Fruit fly (Drosophila melanogaster) whole organism, embryonic: ENCODE results near the gene BBS1.
A peak's percentile ranks its signal among the peaks of the same experiment; 100 is the strongest.

Source experiments
- C15 ChIP-seq: fragments of 200-800 bp; sonication (Bioruptor generic); IDR thresholded peaks from 3 replicates; pipeline ENCODE4 v1.3.6; 2022; ENCODE audit warnings: missing biosample characterization, missing genetic modification characterization
- CG10366 ChIP-seq: fragments of 200-800 bp; sonication (Bioruptor generic); IDR thresholded peaks from 2 replicates; pipeline ENCODE4 v1.3.6; 2022; ENCODE audit warnings: missing biosample characterization, missing genetic modification characterization
- CG11723 ChIP-seq: fragments of 200-800 bp; sonication (Bioruptor generic); optimal IDR thresholded peaks from 2 replicates; lab custom pipeline; 2017; ENCODE audit warnings: missing biosample characterization, mild to moderate bottlenecking, missing genetic modification characterization
- CG15269 ChIP-seq: fragments of 200-800 bp; sonication (Bioruptor generic); optimal IDR thresholded peaks from 2 replicates; lab custom pipeline; 2018; ENCODE audit warnings: missing biosample characterization, mild to moderate bottlenecking, missing genetic modification characterization, moderate library complexity
- CG15514 ChIP-seq: fragments of 200-800 bp; sonication (Bioruptor generic); optimal IDR thresholded peaks from 3 replicates; lab custom pipeline; 2017; ENCODE audit warnings: missing biosample characterization, missing genetic modification characterization, mild to moderate bottlenecking, moderate library complexity, missing genetic modification reagents
- CG16815 ChIP-seq: fragments of 200-800 bp; sonication (Bioruptor generic); optimal IDR thresholded peaks from 3 replicates; lab custom pipeline; 2017; ENCODE audit warnings: missing biosample characterization, mild to moderate bottlenecking, missing genetic modification characterization
- CG33213 ChIP-seq: fragments of 200-800 bp; sonication (Bioruptor generic); optimal IDR thresholded peaks from 3 replicates; lab custom pipeline; 2016; ENCODE audit warnings: missing biosample characterization, missing genetic modification characterization
- CG3838 ChIP-seq: fragments of 200-800 bp; sonication (Bioruptor generic); optimal IDR thresholded peaks from 3 replicates; lab custom pipeline; 2016; ENCODE audit warnings: missing biosample characterization, missing genetic modification characterization
- CG3995 ChIP-seq: fragments of 200-800 bp; sonication (Bioruptor generic); optimal IDR thresholded peaks from 3 replicates; lab custom pipeline; 2016; ENCODE audit warnings: missing biosample characterization, missing genetic modification characterization
- CG6254 ChIP-seq: fragments of 200-800 bp; sonication (Bioruptor generic); optimal IDR thresholded peaks from 3 replicates; lab custom pipeline; 2017; ENCODE audit warnings: mild to moderate bottlenecking, missing biosample characterization, missing genetic modification reagents, missing genetic modification characterization
- CG6654 ChIP-seq: fragments of 200-800 bp; sonication (Bioruptor generic); optimal IDR thresholded peaks from 2 replicates; lab custom pipeline; 2017; ENCODE audit warnings: missing biosample characterization, mild to moderate bottlenecking, missing genetic modification characterization
- CG6791 ChIP-seq: fragments of 200-800 bp; sonication (Bioruptor generic); IDR thresholded peaks from 3 replicates; pipeline ENCODE4 v1.3.6; 2022; ENCODE audit warnings: missing biosample characterization, missing genetic modification characterization; ENCODE audit not compliant: partially characterized antibody
- CG7839 ChIP-seq: fragments of 200-800 bp; sonication (Bioruptor generic); optimal IDR thresholded peaks from 3 replicates; lab custom pipeline; 2018; ENCODE audit warnings: missing biosample characterization, mild to moderate bottlenecking, missing genetic modification characterization, moderate library complexity
- CG9727 ChIP-seq: fragments of 200-800 bp; sonication (Bioruptor generic); optimal IDR thresholded peaks from 3 replicates; lab custom pipeline; 2017; ENCODE audit warnings: missing biosample characterization, mild to moderate bottlenecking, missing genetic modification characterization
- CG9932 ChIP-seq: fragments of 200-800 bp; sonication (Bioruptor generic); IDR thresholded peaks from 2 replicates; pipeline ENCODE4 v1.3.6; 2022; ENCODE audit warnings: missing biosample characterization, missing genetic modification characterization
- CoRest ChIP-seq: fragments of 200-800 bp; sonication (Bioruptor generic); optimal IDR thresholded peaks from 3 replicates; lab custom pipeline; 2018; ENCODE audit warnings: missing biosample characterization, mild to moderate bottlenecking, missing genetic modification characterization, moderate library complexity
- Deaf1 ChIP-seq: fragments of 200-800 bp; optimal IDR thresholded peaks from 3 replicates; lab custom pipeline; 2019; ENCODE audit warnings: missing biosample characterization, mild to moderate bottlenecking, missing genetic modification characterization, moderate library complexity
- Eip74EF ChIP-seq, 2 experiments: fragments of 200-800 bp in 1 of 2; fragments of >200 bp in 1 of 2; sonication (Bioruptor generic) in 1 of 2; optimal IDR thresholded peaks; 2 replicates each; lab custom pipeline; 2017 to 2019; ENCODE audit warnings: missing biosample characterization in 2 of 2, missing genetic modification characterization in 2 of 2, mild to moderate bottlenecking in 1 of 2, moderate library complexity in 1 of 2
- Hey ChIP-seq: fragments of 200-800 bp; sonication (Bioruptor generic); optimal IDR thresholded peaks from 3 replicates; lab custom pipeline; 2018; ENCODE audit warnings: missing biosample characterization, mild to moderate bottlenecking, missing genetic modification characterization
- Hmr ChIP-seq: fragments of 200-800 bp; sonication (Bioruptor generic); optimal IDR thresholded peaks from 3 replicates; lab custom pipeline; 2017; ENCODE audit warnings: mild to moderate bottlenecking, missing biosample characterization, missing genetic modification reagents, missing genetic modification characterization
- NFAT ChIP-seq: fragments of 200-800 bp; sonication (Bioruptor generic); IDR thresholded peaks from 2 replicates; pipeline ENCODE4 v1.3.6; 2022; ENCODE audit warnings: missing biosample characterization, missing genetic modification characterization
- Opbp ChIP-seq: fragments of 200-800 bp; sonication (Bioruptor generic); IDR thresholded peaks from 3 replicates; pipeline ENCODE4 v1.3.6; 2022; ENCODE audit warnings: missing biosample characterization, missing genetic modification characterization; ENCODE audit not compliant: partially characterized antibody
- Ptx1 ChIP-seq: fragments of 200-800 bp; sonication (Bioruptor generic); IDR thresholded peaks from 2 replicates; pipeline ENCODE4 v1.3.6; 2022; ENCODE audit warnings: missing biosample characterization, missing genetic modification characterization
- Rfx ChIP-seq: fragments of 200-800 bp; sonication (Bioruptor generic); IDR thresholded peaks from 2 replicates; pipeline ENCODE4 v1.3.6; 2022; ENCODE audit warnings: missing biosample characterization, missing genetic modification characterization
- al ChIP-seq: fragments of 200-800 bp; sonication (Bioruptor generic); IDR thresholded peaks from 2 replicates; pipeline ENCODE4 v1.3.6; 2022; ENCODE audit warnings: missing biosample characterization, missing genetic modification characterization
- amos ChIP-seq: fragments of 200-800 bp; sonication (Bioruptor generic); IDR thresholded peaks from 2 replicates; pipeline ENCODE4 v1.3.6; 2022; ENCODE audit warnings: missing biosample characterization, missing genetic modification characterization; ENCODE audit not compliant: partially characterized antibody
- az2 ChIP-seq: fragments of 200-800 bp; sonication (Bioruptor generic); optimal IDR thresholded peaks from 3 replicates; lab custom pipeline; 2016; ENCODE audit warnings: missing biosample characterization, missing genetic modification characterization
- cad ChIP-seq: fragments of >200 bp; optimal IDR thresholded peaks from 2 replicates; lab custom pipeline; 2017; ENCODE audit warnings: missing biosample characterization, missing genetic modification characterization
- caup ChIP-seq: fragments of 200-800 bp; sonication (Bioruptor generic); optimal IDR thresholded peaks from 3 replicates; lab custom pipeline; 2017; ENCODE audit warnings: missing biosample characterization, mild to moderate bottlenecking, missing genetic modification characterization, moderate library complexity; ENCODE audit not compliant: severe bottlenecking
- chinmo ChIP-seq: fragments of 200-800 bp; sonication (Bioruptor generic); IDR thresholded peaks from 4 replicates; pipeline ENCODE4 v1.3.6; 2022; ENCODE audit warnings: missing biosample characterization, missing genetic modification characterization; ENCODE audit not compliant: partially characterized antibody
- chm ChIP-seq: fragments of 200-800 bp; sonication (Bioruptor generic); IDR thresholded peaks from 2 replicates; pipeline ENCODE4 v1.3.6; 2022; ENCODE audit warnings: missing biosample characterization, missing genetic modification characterization
- da ChIP-seq: fragments of 200-800 bp; sonication (Bioruptor generic); optimal IDR thresholded peaks from 2 replicates; lab custom pipeline; 2016; ENCODE audit warnings: missing biosample characterization, missing genetic modification characterization
- disco-r ChIP-seq: fragments of 200-800 bp; sonication (Bioruptor generic); optimal IDR thresholded peaks from 2 replicates; lab custom pipeline; 2016; ENCODE audit warnings: missing biosample characterization, missing genetic modification characterization
- h ChIP-seq: fragments of >200 bp; optimal IDR thresholded peaks from 2 replicates; lab custom pipeline; 2017
- jigr1 ChIP-seq: fragments of 200-800 bp; sonication (Bioruptor generic); IDR thresholded peaks from 3 replicates; pipeline ENCODE4 v1.3.6; 2022; ENCODE audit warnings: missing biosample characterization, missing genetic modification characterization
- kah ChIP-seq: fragments of 200-800 bp; sonication (Bioruptor generic); optimal IDR thresholded peaks from 2 replicates; lab custom pipeline; 2018; ENCODE audit warnings: missing biosample characterization, mild to moderate bottlenecking, missing genetic modification characterization
- ken ChIP-seq: fragments of 200-800 bp; sonication (Bioruptor generic); IDR thresholded peaks from 3 replicates; pipeline ENCODE4 v1.3.6; 2022; ENCODE audit warnings: missing biosample characterization, missing genetic modification characterization
- lmd ChIP-seq: fragments of 200-800 bp; sonication (Bioruptor generic); IDR thresholded peaks from 2 replicates; pipeline ENCODE4 v1.3.6; 2022; ENCODE audit warnings: missing biosample characterization, missing genetic modification characterization
- mirr ChIP-seq: fragments of 200-800 bp; sonication (Bioruptor generic); optimal IDR thresholded peaks from 3 replicates; lab custom pipeline; 2018; ENCODE audit warnings: missing biosample characterization, mild to moderate bottlenecking, missing genetic modification characterization
- onecut ChIP-seq: fragments of 200-800 bp; sonication (Bioruptor generic); IDR thresholded peaks from 2 replicates; pipeline ENCODE4 v1.3.6; 2022; ENCODE audit warnings: missing biosample characterization, missing genetic modification characterization
- pzg ChIP-seq: fragments of 200-800 bp; sonication (Bioruptor generic); optimal IDR thresholded peaks from 3 replicates; lab custom pipeline; 2018; ENCODE audit warnings: missing biosample characterization, mild to moderate bottlenecking, missing genetic modification characterization, moderate library complexity
- sens ChIP-seq: fragments of 200-800 bp; sonication (Bioruptor generic); peaks from one replicate; lab custom pipeline; 2016; ENCODE audit warnings: missing biosample characterization, missing genetic modification characterization
- slbo ChIP-seq: fragments of 200-800 bp; sonication (Bioruptor generic); IDR thresholded peaks from 2 replicates; pipeline ENCODE4 v1.3.6; 2022; ENCODE audit warnings: missing biosample characterization, missing genetic modification characterization
- sob ChIP-seq: fragments of 200-800 bp; sonication (Bioruptor generic); IDR thresholded peaks from 2 replicates; pipeline ENCODE4 v1.3.6; 2022; ENCODE audit warnings: missing biosample characterization, missing genetic modification characterization
- sug ChIP-seq: fragments of 200-800 bp; optimal IDR thresholded peaks from 2 replicates; lab custom pipeline; 2019; ENCODE audit warnings: missing biosample characterization, mild to moderate bottlenecking, missing genetic modification characterization, moderate library complexity
- tna ChIP-seq: fragments of 200-800 bp; sonication (Bioruptor generic); IDR thresholded peaks from 2 replicates; pipeline ENCODE4 v1.3.6; 2022; ENCODE audit warnings: missing biosample characterization, missing genetic modification characterization; ENCODE audit not compliant: partially characterized antibody
- tup ChIP-seq: fragments of 200-800 bp; sonication (Bioruptor generic); optimal IDR thresholded peaks from 2 replicates; lab custom pipeline; 2016; ENCODE audit warnings: missing biosample characterization, mild to moderate bottlenecking, missing genetic modification characterization, moderate library complexity
- wek ChIP-seq: fragments of 200-800 bp; sonication (Bioruptor generic); optimal IDR thresholded peaks from 3 replicates; lab custom pipeline; 2018; ENCODE audit warnings: missing biosample characterization, mild to moderate bottlenecking, missing genetic modification characterization, moderate library complexity
- zfh1 ChIP-seq: fragments of 200-800 bp; sonication (Bioruptor generic); IDR thresholded peaks from 3 replicates; pipeline ENCODE4 v1.3.6; 2022; ENCODE audit warnings: missing biosample characterization, missing genetic modification characterization

BBS1 gene

DNA sequence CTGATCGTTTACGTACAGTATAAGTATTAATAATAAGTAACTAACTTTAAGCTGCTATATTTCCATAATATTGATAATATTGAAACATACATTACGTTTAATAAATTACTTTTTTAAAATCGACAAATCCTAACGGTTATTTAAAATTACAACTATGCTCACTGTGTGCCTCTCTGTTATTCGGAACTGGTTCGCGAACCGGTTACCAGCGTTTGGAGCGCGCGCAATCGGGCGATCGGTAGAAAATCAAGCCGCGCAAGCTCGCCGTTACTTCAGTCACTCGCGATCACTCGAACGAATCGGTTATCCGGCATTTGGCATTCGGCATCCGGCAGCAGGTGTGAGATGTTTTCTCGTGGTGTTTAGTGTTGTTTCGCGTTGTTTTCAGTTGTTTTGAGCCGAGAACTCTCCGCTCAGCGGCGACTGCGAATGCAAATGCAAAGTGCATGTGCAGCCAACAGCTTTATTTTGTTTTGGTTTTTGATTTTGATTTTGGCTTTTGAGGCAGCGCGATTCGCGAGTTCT lies 31.1 kb upstream of the BBS1 start, which contains the start of gene form3 (continued):
- TF ChIP-seq Hey (tag; lab: Kevin White, UChicago), result no peak
- TF ChIP-seq CG15514 (GFP tag; lab: Kevin White, UChicago), result peak; percentile 98
- TF ChIP-seq Opbp (GFP tag; lab: Robert Waterston, UW), result 0 out of 3 replicates have a peak, but pooled peaks have one; percentile 4
- peak; percentile 25; the same call in 1 of the 2 replicates for TF ChIP-seq slbo
- no peak for TF ChIP-seq da (GFP tag; lab: Kevin White, UChicago)
- TF ChIP-seq sob (GFP tag; lab: Robert Waterston, UW), result peak; percentile 24; the same call in 1 of the 2 replicates
- TF ChIP-seq chm (GFP tag; lab: Robert Waterston, UW), result peak; percentile 50; the same call in 1 of the 2 replicates
- no peak for TF ChIP-seq CG7839 (tag; lab: Kevin White, UChicago)
- no peak for TF ChIP-seq CoRest (tag; lab: Kevin White, UChicago)
- no peak for TF ChIP-seq cad (GFP tag; lab: Kevin White, UChicago)
- TF ChIP-seq CG6791 (GFP tag; lab: Robert Waterston, UW), result 0 out of 3 replicates have a peak, but pooled peaks have one; percentile 38
- peak; percentile 33; the same call in 1 of the 2 replicates for TF ChIP-seq amos (GFP tag; lab: Robert Waterston, UW)
- TF ChIP-seq Hmr (GFP tag; lab: Kevin White, UChicago), result no peak
- TF ChIP-seq kah (GFP tag; lab: Kevin White, UChicago), result no peak
- TF ChIP-seq CG11723, result no peak
- peak; percentile 46; the same call in 1 of the 2 replicates for TF ChIP-seq Rfx (GFP tag; lab: Robert Waterston, UW)
- no peak for TF ChIP-seq onecut (GFP tag; lab: Robert Waterston, UW)
- peak; percentile 39; the same call in 1 of the 4 replicates for TF ChIP-seq chinmo (GFP tag; lab: Robert Waterston, UW)
- 0 out of 2 replicates have a peak, but pooled peaks have one; percentile 16 for TF ChIP-seq NFAT (GFP tag; lab: Robert Waterston, UW)
- peak; percentile 20; the same call in 1 of the 2 replicates for TF ChIP-seq CG9932 (GFP tag; lab: Robert Waterston, UW)
- no peak for TF ChIP-seq Eip74EF (GFP tag; optimal IDR thresholded peaks at IDR 0.05; lab: Kevin White, UChicago)
- TF ChIP-seq h (lab: Kevin White, UChicago), result no peak
- TF ChIP-seq CG3995 (GFP tag; lab: Kevin White, UChicago), result peak; percentile 82
- peak; percentile 5 for TF ChIP-seq pzg (GFP tag; lab: Kevin White, UChicago)
- TF ChIP-seq Deaf1 (tag; lab: Kevin White, UChicago), result peak; percentile 61
- TF ChIP-seq CG10366 (GFP tag; lab: Robert Waterston, UW), result peak; percentile 24; the same call in 1 of the 2 replicates
- TF ChIP-seq sug (tag; lab: Kevin White, UChicago), result peak; percentile 2
- 0 out of 3 replicates have a peak, but pooled peaks have one; percentile 8 for TF ChIP-seq zfh1 (GFP tag; lab: Robert Waterston, UW)
- TF ChIP-seq tna (GFP tag; lab: Robert Waterston, UW), result peak; percentile 45; the same call in 1 of the 2 replicates
- TF ChIP-seq, all 482 proteins: peak for 33

- TF ChIP-seq CG6254 (no peak), tup (no peak), CG9727 (GFP tag; lab: Kevin White, UChicago) (no peak), wek (GFP tag; lab: Kevin White, UChicago) (no peak), C15 (GFP tag; lab: Robert Waterston, UW) (no peak), al (no peak), CG16815 (GFP tag; lab: Kevin White, UChicago) (no peak), mirr (GFP tag; lab: Kevin White, UChicago) (no peak), CG6654 (GFP tag; lab: Kevin White, UChicago) (no peak), slbo (0 out of 2 replicates have a peak, but pooled peaks have one; percentile 11), CG15269 (no peak), CG3838 (GFP tag; lab: Kevin White, UChicago) (no peak), sens (GFP tag; lab: Kevin White, UChicago) (peak; percentile 81), az2 (GFP tag; lab: Kevin White, UChicago) (no peak), caup (no peak), Ptx1 (no peak), disco-r (no peak), jigr1 (GFP tag; lab: Robert Waterston, UW) (no peak), lmd (GFP tag; lab: Robert Waterston, UW) (no peak), CG6791 (GFP tag; lab: Robert Waterston, UW) (no peak), CG33213 (GFP tag; lab: Kevin White, UChicago) (no peak), ken (GFP tag; lab: Robert Waterston, UW) (no peak)
Measured at dm6 chr3L:7096530-7096929, 29.2 kb upstream of the BBS1 start.
